Fruit fly (Drosophila melanogaster) Kc167 (cell line): Measurements from ENCODE around the gene Cpr62Bc.

Source experiments
- Myc ChIP-seq: fragments of >200 bp; optimal IDR thresholded peaks from 2 replicates; lab custom pipeline; 2017; ENCODE audit warnings: missing external identifiers
- Sin3A ChIP-seq: fragments of >200 bp; optimal IDR thresholded peaks from 2 replicates; lab custom pipeline; 2018; ENCODE audit warnings: missing external identifiers
- h ChIP-seq: fragments of >200 bp; optimal IDR thresholded peaks from 3 replicates; lab custom pipeline; 2018; ENCODE audit warnings: missing external identifiers
- insv ChIP-seq: fragments of >200 bp; optimal IDR thresholded peaks from 3 replicates; lab custom pipeline; 2018; ENCODE audit warnings: missing external identifiers
- psq ChIP-seq: fragments of >200 bp; optimal IDR thresholded peaks from 2 replicates; lab custom pipeline; 2017; ENCODE audit warnings: missing external identifiers
- ttk ChIP-seq: sonication (Bioruptor generic); optimal IDR thresholded peaks from 2 replicates; lab custom pipeline; 2017; ENCODE audit warnings: missing external identifiers

DNA sequence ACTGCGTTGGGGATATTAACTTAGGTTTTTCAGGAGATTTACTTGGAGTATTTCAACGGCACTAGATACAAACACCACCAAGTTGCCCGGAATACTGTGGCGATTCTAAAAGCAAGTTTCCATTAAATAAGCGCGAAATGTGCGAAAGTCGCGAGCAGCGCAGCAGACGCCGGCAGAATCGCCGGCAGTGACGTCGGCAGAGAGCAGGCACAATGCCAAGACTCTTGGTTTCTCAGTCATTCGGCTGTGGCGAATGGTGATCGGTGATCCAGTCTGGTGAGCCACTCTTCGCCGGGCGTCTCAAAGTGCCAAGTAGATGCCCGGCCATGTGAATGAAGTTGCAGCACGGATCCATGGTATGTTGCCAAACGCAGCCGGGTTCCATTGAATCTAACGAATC is 6.8 kb downstream of the Cpr62Bc start, which contains the start of gene Cpr62Bb:
- TF ChIP-seq Sin3A (lab: Kevin White, UChicago) = no peak
- no peak for TF ChIP-seq ttk (lab: Kevin White, UChicago)
- TF ChIP-seq h = no peak
- no peak for TF ChIP-seq psq (lab: Kevin White, UChicago)
- TF ChIP-seq insv = no peak
- no peak for TF ChIP-seq Myc (lab: Kevin White, UChicago)
